Worm (Caenorhabditis elegans) whole organism, L4 larva: ENCODE measurements around the gene Y32F6A.4.

Experiments used
- F10B5.3 ChIP-seq: sonication (generic microtip); optimal IDR thresholded peaks from 2 replicates; lab custom pipeline; 2016; ENCODE audit warnings: mild to moderate bottlenecking, missing genetic modification characterization, missing compliant biosample characterization
- F26F4.8 ChIP-seq: fragments of 200-800 bp; sonication (Bioruptor generic); conservative IDR thresholded peaks from 2 replicates; pipeline ENCODE4 v1.3.6; 2022; ENCODE audit warnings: missing genetic modification characterization, missing compliant biosample characterization
- F44E2.7 ChIP-seq: fragments of 200-800 bp; sonication (Bioruptor generic); IDR thresholded peaks from 2 replicates; pipeline ENCODE4 v2.1.2; 2022; ENCODE audit warnings: missing genetic modification characterization, missing compliant biosample characterization
- F49E8.2 ChIP-seq: sonication (generic microtip); optimal IDR thresholded peaks from 2 replicates; lab custom pipeline; 2016; ENCODE audit warnings: missing compliant biosample characterization, mild to moderate bottlenecking, missing genetic modification characterization, borderline replicate concordance
- Y75B8A.6 ChIP-seq: fragments of 200-800 bp; sonication (Bioruptor generic); IDR thresholded peaks from 2 replicates; pipeline ENCODE4 v1.3.6; 2022; ENCODE audit warnings: missing genetic modification reagents, missing genetic modification characterization, missing compliant biosample characterization
- aha-1 ChIP-seq: fragments of 150-350 bp; peaks from one replicate; lab custom pipeline; 2014; ENCODE audit warnings: missing biosample characterization, missing genetic modification characterization
- aly-2 ChIP-seq: sonication (generic microtip); optimal IDR thresholded peaks from 2 replicates; lab custom pipeline; 2018; ENCODE audit warnings: missing biosample characterization, missing genetic modification characterization
- ama-1 ChIP-seq: fragments of 150-350 bp; optimal IDR thresholded peaks from 2 replicates; lab custom pipeline; 2014; ENCODE audit warnings: inconsistent platforms, mixed read lengths
- cey-2 ChIP-seq: sonication (generic microtip); optimal IDR thresholded peaks from 3 replicates; lab custom pipeline; 2017; ENCODE audit warnings: missing genetic modification characterization, mild to moderate bottlenecking, missing compliant biosample characterization, antibody characterized with exemption, borderline replicate concordance; ENCODE audit not compliant: insufficient read depth
- ctbp-1 ChIP-seq: fragments of 200-800 bp; sonication (Bioruptor generic); IDR thresholded peaks from 2 replicates; pipeline ENCODE4 v1.3.6; 2022; ENCODE audit warnings: missing genetic modification reagents, missing genetic modification characterization, missing compliant biosample characterization
- daf-12 ChIP-seq: fragments of 150-350 bp; optimal IDR thresholded peaks from 2 replicates; lab custom pipeline; 2014; ENCODE audit warnings: missing biosample characterization, missing genetic modification reagents, missing genetic modification characterization
- dmd-8 ChIP-seq: fragments of 200-800 bp; sonication (Bioruptor generic); IDR thresholded peaks from 2 replicates; pipeline ENCODE4 v1.3.6; 2022; ENCODE audit warnings: missing genetic modification characterization, missing compliant biosample characterization
- duxl-1 ChIP-seq: sonication (generic microtip); optimal IDR thresholded peaks from 2 replicates; lab custom pipeline; 2016; ENCODE audit warnings: mild to moderate bottlenecking, missing genetic modification characterization, moderate library complexity, missing compliant biosample characterization; ENCODE audit not compliant: poor library complexity
- gei-8 ChIP-seq: fragments of 200-800 bp; sonication (Bioruptor generic); optimal IDR thresholded peaks from 2 replicates; lab custom pipeline; 2018; ENCODE audit warnings: mild to moderate bottlenecking, missing genetic modification characterization, missing compliant biosample characterization
- hif-1 ChIP-seq, 2 experiments: sonication (generic microtip); optimal IDR thresholded peaks; 2 replicates each; lab custom pipeline; 2016 to 2017; ENCODE audit warnings: missing compliant biosample characterization in 2 of 2, missing genetic modification characterization in 2 of 2, missing genetic modification reagents in 2 of 2, missing genotype in 2 of 2, mild to moderate bottlenecking in 1 of 2
- hlh-30 ChIP-seq: sonication (generic microtip); optimal IDR thresholded peaks from 2 replicates; lab custom pipeline; 2017; ENCODE audit warnings: antibody characterized with exemption, mild to moderate bottlenecking, missing genetic modification characterization, missing compliant biosample characterization; ENCODE audit not compliant: insufficient read depth
- jun-1 ChIP-seq: fragments of 150-350 bp; optimal IDR thresholded peaks from 2 replicates; lab custom pipeline; 2014; ENCODE audit warnings: missing biosample characterization, missing genetic modification reagents, missing genetic modification characterization
- lin-29 ChIP-seq: fragments of 200-800 bp; sonication (Bioruptor generic); IDR thresholded peaks from 2 replicates; pipeline ENCODE4 v1.3.6; 2022; ENCODE audit warnings: missing genetic modification reagents, missing genetic modification characterization, missing compliant biosample characterization
- lin-39 ChIP-seq: fragments of 150-350 bp; optimal IDR thresholded peaks from 2 replicates; lab custom pipeline; 2014; ENCODE audit warnings: missing biosample characterization, missing genetic modification reagents, missing genetic modification characterization
- lsy-2 ChIP-seq, 2 experiments: fragments of 150-350 bp in 1 of 2; sonication (generic microtip) in 1 of 2; optimal IDR thresholded peaks; 2 replicates each; lab custom pipeline; 2014 to 2017; ENCODE audit warnings: missing biosample characterization in 2 of 2, missing genetic modification characterization in 2 of 2
- mdl-1 ChIP-seq, 2 experiments: fragments of 150-350 bp in 1 of 2; sonication (generic microtip) in 1 of 2; optimal IDR thresholded peaks; 2 replicates each; lab custom pipeline; 2014 to 2017; ENCODE audit warnings: missing biosample characterization in 2 of 2, missing genetic modification characterization in 2 of 2
- mdt-29 ChIP-seq: fragments of 200-800 bp; sonication (Bioruptor generic); IDR thresholded peaks from 2 replicates; pipeline ENCODE4 v1.3.6; 2022; ENCODE audit warnings: missing genetic modification reagents, missing genetic modification characterization, missing compliant biosample characterization
- mes-2 ChIP-seq: sonication (generic microtip); optimal IDR thresholded peaks from 2 replicates; lab custom pipeline; 2016; ENCODE audit warnings: missing genotype, mild to moderate bottlenecking, missing genetic modification characterization, missing compliant biosample characterization; ENCODE audit not compliant: poor library complexity, severe bottlenecking
- mxl-3 ChIP-seq: fragments of 200-800 bp; sonication (Bioruptor generic); optimal IDR thresholded peaks from 2 replicates; lab custom pipeline; 2018; ENCODE audit warnings: mild to moderate bottlenecking, missing genetic modification characterization, missing compliant biosample characterization
- nhr-10 ChIP-seq: fragments of 150-350 bp; optimal IDR thresholded peaks from 2 replicates; lab custom pipeline; 2014; ENCODE audit warnings: missing biosample characterization, missing genetic modification characterization
- nhr-11 ChIP-seq: fragments of 150-350 bp; optimal IDR thresholded peaks from 2 replicates; lab custom pipeline; 2014; ENCODE audit warnings: missing biosample characterization, missing genetic modification characterization
- nhr-25 ChIP-seq: sonication (generic microtip); optimal IDR thresholded peaks from 2 replicates; lab custom pipeline; 2017; ENCODE audit warnings: missing genetic modification characterization, mild to moderate bottlenecking, missing compliant biosample characterization, antibody characterized with exemption, moderate library complexity, borderline replicate concordance; ENCODE audit not compliant: insufficient read depth
- nhr-28 ChIP-seq: fragments of 150-350 bp; optimal IDR thresholded peaks from 2 replicates; lab custom pipeline; 2014; ENCODE audit warnings: missing biosample characterization, missing genetic modification characterization
- php-3 ChIP-seq: fragments of 200-800 bp; sonication (Bioruptor generic); IDR thresholded peaks from 2 replicates; pipeline ENCODE4 v1.3.6; 2022; ENCODE audit warnings: missing genetic modification reagents, missing genetic modification characterization, missing compliant biosample characterization
- saeg-2 ChIP-seq: fragments of 200-800 bp; sonication (Bioruptor generic); IDR thresholded peaks from 2 replicates; pipeline ENCODE4 v1.3.6; 2022; ENCODE audit warnings: missing genetic modification reagents, missing genetic modification characterization, missing compliant biosample characterization
- snpc-1.2 ChIP-seq: fragments of 200-800 bp; sonication (Bioruptor generic); IDR thresholded peaks from 2 replicates; pipeline ENCODE4 v1.3.6; 2022; ENCODE audit warnings: missing genetic modification reagents, missing genetic modification characterization, missing compliant biosample characterization
- spr-1 ChIP-seq: sonication (generic microtip); optimal IDR thresholded peaks from 2 replicates; lab custom pipeline; 2016; ENCODE audit warnings: mild to moderate bottlenecking, missing genetic modification characterization, missing compliant biosample characterization
- tag-97 ChIP-seq: fragments of 200-800 bp; sonication (Bioruptor generic); IDR thresholded peaks from 2 replicates; pipeline ENCODE4 v1.3.6; 2022; ENCODE audit warnings: missing genetic modification characterization, missing compliant biosample characterization
- unc-62 ChIP-seq, 3 experiments: fragments of 150-350 bp in 1 of 3; sonication (generic microtip); optimal IDR thresholded peaks in 2 of 3; peaks in 1 of 3; 1 replicate in 1 of 3; 2 replicates in 2 of 3; lab custom pipeline; 2014 to 2017; ENCODE audit warnings: missing biosample characterization in 3 of 3, missing genetic modification characterization in 3 of 3, missing genetic modification reagents in 3 of 3, missing genotype in 1 of 3
- zag-1 ChIP-seq: fragments of 150-350 bp; optimal IDR thresholded peaks from 2 replicates; lab custom pipeline; 2014; ENCODE audit warnings: missing biosample characterization, missing genetic modification characterization
- zfp-3 ChIP-seq: fragments of 200-800 bp; sonication (Bioruptor generic); conservative IDR thresholded peaks from 2 replicates; pipeline ENCODE4 v1.3.6; 2022; ENCODE audit warnings: missing genetic modification reagents, missing genetic modification characterization, missing compliant biosample characterization
- zip-2 ChIP-seq: fragments of 150-350 bp; optimal IDR thresholded peaks from 2 replicates; lab custom pipeline; 2014; ENCODE audit warnings: missing biosample characterization, missing genetic modification characterization

The Y32F6A.4 gene

ce11 chrV:10472901-10473774 is 39.3 kb upstream of the Y32F6A.4 start:
- TF ChIP-seq unc-62 (GFP tag; optimal IDR thresholded peaks at IDR 0.05 in 1 of 2; lab: Kevin White, UChicago), result peak in 1 of 2 experiments; percentile 31
- TF ChIP-seq unc-62 (tag; optimal IDR thresholded peaks at IDR 0.05; lab: Kevin White, UChicago), result no peak
- TF ChIP-seq jun-1, result no peak
- no peak for TF ChIP-seq lin-29 (GFP tag; lab: Robert Waterston, UW)
- no peak for TF ChIP-seq lsy-2 (tag; optimal IDR thresholded peaks at IDR 0.05; lab: Kevin White, UChicago)
- peak; percentile 95 for TF ChIP-seq aha-1
- TF ChIP-seq mxl-3, result no peak
- no peak for TF ChIP-seq ctbp-1 (GFP tag; lab: Robert Waterston, UW)
- TF ChIP-seq zip-2, result no peak
- no peak for TF ChIP-seq dmd-8 (GFP tag; lab: Robert Waterston, UW)
- TF ChIP-seq lin-39 (tag; lab: Kevin White, UChicago), result no peak
- no peak for TF ChIP-seq cey-2
- no peak for TF ChIP-seq tag-97
- no peak for TF ChIP-seq nhr-10 (tag; lab: Kevin White, UChicago)
- no peak for TF ChIP-seq saeg-2
- no peak for TF ChIP-seq mdt-29 (GFP tag; lab: Robert Waterston, UW)
- peak; percentile 0 for TF ChIP-seq nhr-28 (tag; lab: Kevin White, UChicago)
- TF ChIP-seq nhr-11 (tag; lab: Kevin White, UChicago), result no peak
- TF ChIP-seq mdl-1 (tag; optimal IDR thresholded peaks at IDR 0.05; lab: Kevin White, UChicago), result no peak
- TF ChIP-seq snpc-1.2 (GFP tag; lab: Robert Waterston, UW), result no peak
- TF ChIP-seq hlh-30 (tag; lab: Kevin White, UChicago), result no peak
- no peak for TF ChIP-seq zfp-3 (GFP tag; lab: Robert Waterston, UW)
- no peak for TF ChIP-seq F44E2.7 (GFP tag; lab: Robert Waterston, UW)
- TF ChIP-seq gei-8 (GFP tag; lab: Kevin White, UChicago), result no peak
- TF ChIP-seq zag-1 (tag; lab: Kevin White, UChicago), result no peak
- TF ChIP-seq php-3 (GFP tag; lab: Robert Waterston, UW), result no peak
- no peak for TF ChIP-seq nhr-25 (tag; lab: Kevin White, UChicago)
- no peak for TF ChIP-seq F10B5.3 (tag; lab: Kevin White, UChicago)
- TF ChIP-seq F49E8.2, result no peak
- TF ChIP-seq hif-1 (tag; optimal IDR thresholded peaks at IDR 0.05; lab: Kevin White, UChicago), result peak; percentile 49 to 81
- no peak for TF ChIP-seq spr-1 (tag; lab: Kevin White, UChicago)
- TF ChIP-seq daf-12 (tag; lab: Kevin White, UChicago), result no peak
- no peak for TF ChIP-seq mes-2 (tag; lab: Kevin White, UChicago)

- TF ChIP-seq nhr-28 (tag; lab: Kevin White, UChicago) (no peak), ama-1 (lab: Kevin White, UChicago) (peak; percentile 46), F26F4.8 (GFP tag; lab: Robert Waterston, UW) (0 out of 2 replicates have a peak, but pooled peaks have one; percentile 31), duxl-1 (tag; lab: Kevin White, UChicago) (no peak), aha-1 (peak; percentile 97), hif-1 (tag; optimal IDR thresholded peaks at IDR 0.05; lab: Kevin White, UChicago) (peak in 1 of 2 experiments; percentile 23), zfp-3 (GFP tag; lab: Robert Waterston, UW) (0 out of 2 replicates have a peak, but pooled peaks have one; percentile 25), Y75B8A.6 (GFP tag; lab: Robert Waterston, UW) (0 out of 2 replicates have a peak, but pooled peaks have one; percentile 6), aly-2 (tag; lab: Kevin White, UChicago) (no peak)
- TF ChIP-seq, all 104 proteins: peak for 6
Measured at ce11 chrV:10471007-10471406, 37.1 kb upstream of the Y32F6A.4 start.
